Worm (Caenorhabditis elegans): ENCODE results near the gene nhx-6.

The nhx-6 gene

ce11 chrII:1670260-1670879 is at the start of gene nhx-6:
nhx-6 (plus strand) TSS chrII:1670829.
- TF ChIP-seq eor-1 (tag; optimal IDR thresholded peaks at IDR 0.05), result no peak
- TF ChIP-seq nhr-11 (tag; optimal IDR thresholded peaks at IDR 0.05), result no peak
- TF ChIP-seq ama-1 (optimal IDR thresholded peaks at IDR 0.05), result no peak
- TF ChIP-seq lsy-12 (tag; optimal IDR thresholded peaks at IDR 0.05), result no peak
- peak; percentile 66 for TF ChIP-seq elt-2 (tag; optimal IDR thresholded peaks at IDR 0.05)
- TF ChIP-seq pqm-1 (tag; optimal IDR thresholded peaks at IDR 0.05), result peak; percentile 5

- TF ChIP-seq nhr-25 (tag; optimal IDR thresholded peaks at IDR 0.05), result no peak
- no peak for TF ChIP-seq aly-2 (tag; optimal IDR thresholded peaks at IDR 0.05)
- TF ChIP-seq nhr-67 (tag; optimal IDR thresholded peaks at IDR 0.05), result no peak
- TF ChIP-seq fkh-10 (GFP tag; optimal IDR thresholded peaks at IDR 0.05), result no peak
- no peak for TF ChIP-seq jun-1 (tag; optimal IDR thresholded peaks at IDR 0.05)
- no peak for TF ChIP-seq nhr-77 (tag; optimal IDR thresholded peaks at IDR 0.05)
- TF ChIP-seq lin-15B (tag; optimal IDR thresholded peaks at IDR 0.05), result no peak
- no peak for TF ChIP-seq nhr-11 (tag; optimal IDR thresholded peaks at IDR 0.05)
- TF ChIP-seq ceh-9 (tag; optimal IDR thresholded peaks at IDR 0.05), result no peak
- no peak for TF ChIP-seq R02D3.7 (tag; optimal IDR thresholded peaks at IDR 0.05)
- no peak for TF ChIP-seq lin-39 (tag; optimal IDR thresholded peaks at IDR 0.05)
- no peak for TF ChIP-seq nhr-76 (tag; optimal IDR thresholded peaks at IDR 0.05)
- no peak for TF ChIP-seq elt-2 (tag; optimal IDR thresholded peaks at IDR 0.05)
Measured at ce11 chrII:1621180-1621579, 49.4 kb upstream of the nhx-6 start, which contains the start of gene fbxa-158. fbxa-158 (minus strand) TSS chrII:1621280.

- no peak for TF ChIP-seq nhr-28 (tag; optimal IDR thresholded peaks at IDR 0.05)
- TF ChIP-seq skn-1 (tag; optimal IDR thresholded peaks at IDR 0.05), result no peak
- peak; percentile 84 for TF ChIP-seq pqm-1 (tag; optimal IDR thresholded peaks at IDR 0.05)
- TF ChIP-seq nfya-1 (tag; optimal IDR thresholded peaks at IDR 0.05; ENCODE audit: insufficient read depth), result no peak
- TF ChIP-seq jun-1 (tag; optimal IDR thresholded peaks at IDR 0.05), result peak; percentile 67
- no peak for TF ChIP-seq R02D3.7 (tag; optimal IDR thresholded peaks at IDR 0.05)
- TF ChIP-seq unc-39 (tag; optimal IDR thresholded peaks at IDR 0.05), result no peak
- no peak for TF ChIP-seq nhr-12 (tag; optimal IDR thresholded peaks at IDR 0.05)
- no peak for TF ChIP-seq nhr-76 (tag; optimal IDR thresholded peaks at IDR 0.05)
- peak; percentile 93 for TF ChIP-seq elt-2 (tag; optimal IDR thresholded peaks at IDR 0.05)
- no peak for TF ChIP-seq mdl-1 (tag; optimal IDR thresholded peaks at IDR 0.05)
- no peak for TF ChIP-seq nhr-11 (tag; optimal IDR thresholded peaks at IDR 0.05)
- peak; percentile 65 for TF ChIP-seq pha-4 (tag; optimal IDR thresholded peaks at IDR 0.05)
Measured at ce11 chrII:1621795-1622194, 48.8 kb upstream of the nhx-6 start.

ce11 chrII:1624572-1624971 is 46.1 kb upstream of the nhx-6 start, which contains the start of gene fbxa-160:
fbxa-160 (minus strand) TSS chrII:1624672.
- TF ChIP-seq R02D3.7 (tag; optimal IDR thresholded peaks at IDR 0.05) (no peak), hmg-11 (tag; optimal IDR thresholded peaks at IDR 0.05) (no peak), lin-39 (tag; optimal IDR thresholded peaks at IDR 0.05) (no peak), ztf-11 (tag; optimal IDR thresholded peaks at IDR 0.05) (no peak), daf-12 (tag; optimal IDR thresholded peaks at IDR 0.05) (no peak), ceh-82 (tag; optimal IDR thresholded peaks at IDR 0.05) (no peak), ama-1 (optimal IDR thresholded peaks at IDR 0.05) (no peak), lin-15B (tag; optimal IDR thresholded peaks at IDR 0.05) (no peak), unc-62 (GFP tag; optimal IDR thresholded peaks at IDR 0.05) (no peak), fkh-2 (tag; optimal IDR thresholded peaks at IDR 0.05) (no peak), mdl-1 (tag; optimal IDR thresholded peaks at IDR 0.05) (no peak), nhr-23 (tag; optimal IDR thresholded peaks at IDR 0.05) (no peak), eor-1 (tag; optimal IDR thresholded peaks at IDR 0.05) (no peak), pha-4 (tag; optimal IDR thresholded peaks at IDR 0.05) (no peak), ztf-4 (tag; optimal IDR thresholded peaks at IDR 0.05) (no peak), mml-1 (tag; optimal IDR thresholded peaks at IDR 0.05) (no peak), unc-39 (tag; optimal IDR thresholded peaks at IDR 0.05) (no peak), skn-1 (tag; optimal IDR thresholded peaks at IDR 0.05) (no peak), nhr-28 (tag; optimal IDR thresholded peaks at IDR 0.05) (no peak)

- TF ChIP-seq mml-1 (tag; optimal IDR thresholded peaks at IDR 0.05), result no peak
- no peak for TF ChIP-seq ZK546.5 (tag; optimal IDR thresholded peaks at IDR 0.05)
- no peak for TF ChIP-seq nhr-12 (tag; optimal IDR thresholded peaks at IDR 0.05)
- no peak for TF ChIP-seq elt-1 (tag; optimal IDR thresholded peaks at IDR 0.05)
- no peak for TF ChIP-seq snpc-4 (tag; optimal IDR thresholded peaks at IDR 0.05)
- no peak for TF ChIP-seq nhr-11 (tag; optimal IDR thresholded peaks at IDR 0.05)
- no peak for TF ChIP-seq egl-5 (tag; optimal IDR thresholded peaks at IDR 0.05)
Measured at ce11 chrII:1625666-1626065, 45.0 kb upstream of the nhx-6 start, which contains the start of gene C08E3.14. C08E3.14 (plus strand) TSS chrII:1625966.
